Fruit fly (Drosophila melanogaster) Kc167 (cell line): ENCODE measurements around the gene pb.

Experiments used
- Myc ChIP-seq: fragments of >200 bp; optimal IDR thresholded peaks from 2 replicates; lab custom pipeline; 2017; ENCODE audit warnings: missing external identifiers
- Sin3A ChIP-seq: fragments of >200 bp; optimal IDR thresholded peaks from 2 replicates; lab custom pipeline; 2018; ENCODE audit warnings: missing external identifiers
- h ChIP-seq: fragments of >200 bp; optimal IDR thresholded peaks from 3 replicates; lab custom pipeline; 2018; ENCODE audit warnings: missing external identifiers
- insv ChIP-seq: fragments of >200 bp; optimal IDR thresholded peaks from 3 replicates; lab custom pipeline; 2018; ENCODE audit warnings: missing external identifiers
- psq ChIP-seq: fragments of >200 bp; optimal IDR thresholded peaks from 2 replicates; lab custom pipeline; 2017; ENCODE audit warnings: missing external identifiers
- ttk ChIP-seq: sonication (Bioruptor generic); optimal IDR thresholded peaks from 2 replicates; lab custom pipeline; 2017; ENCODE audit warnings: missing external identifiers

DNA sequence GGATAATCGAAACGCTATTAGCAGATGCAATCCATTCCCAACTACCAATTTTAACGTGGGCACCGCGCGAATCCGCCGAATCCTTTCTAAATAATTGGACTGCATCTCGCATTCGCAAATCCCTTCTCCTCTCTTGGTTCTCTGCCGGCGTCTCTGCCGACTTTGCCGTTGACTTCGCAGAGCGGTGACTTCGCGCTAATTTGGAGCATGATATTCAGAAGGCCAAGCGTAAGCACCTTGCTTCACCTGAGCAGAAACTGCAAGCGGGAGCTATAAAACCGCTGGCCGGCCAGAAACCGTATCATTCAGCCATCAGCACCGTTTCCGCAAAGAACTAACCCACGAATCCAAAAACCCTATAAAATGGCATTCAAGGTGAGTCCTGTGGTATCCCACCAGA is 38.1 kb downstream of the pb start, which contains the start of gene Ccp84Aa:
- TF ChIP-seq Sin3A, result no peak
- no peak for TF ChIP-seq ttk (lab: Kevin White, UChicago)
- TF ChIP-seq psq (lab: Kevin White, UChicago), result no peak
- TF ChIP-seq h (lab: Kevin White, UChicago), result no peak
- no peak for TF ChIP-seq Myc (lab: Kevin White, UChicago)
- no peak for TF ChIP-seq insv (lab: Kevin White, UChicago)
